Fruit fly (Drosophila melanogaster) whole organism, pupa: Measurements from ENCODE around the gene Pmm2.

Experiments used
- CG10348 ChIP-seq: fragments of 200-800 bp; sonication (Bioruptor generic); IDR thresholded peaks from 2 replicates; pipeline ENCODE4 v1.3.6; 2022; ENCODE audit warnings: missing biosample characterization, missing genetic modification characterization
- CG12605 ChIP-seq: fragments of 200-800 bp; sonication (Bioruptor generic); IDR thresholded peaks from 2 replicates; pipeline ENCODE4 v1.3.6; 2022; ENCODE audit warnings: missing biosample characterization, missing genetic modification characterization
- CG13204 ChIP-seq: fragments of 200-800 bp; sonication (Bioruptor generic); optimal IDR thresholded peaks from 2 replicates; lab custom pipeline; 2018; ENCODE audit warnings: missing biosample characterization, mild to moderate bottlenecking, missing genetic modification characterization, moderate library complexity
- CG14655 ChIP-seq: fragments of 200-800 bp; sonication (Bioruptor generic); optimal IDR thresholded peaks from 3 replicates; lab custom pipeline; 2017; ENCODE audit warnings: mild to moderate bottlenecking, missing biosample characterization, missing genetic modification reagents, missing genetic modification characterization
- CG15710 ChIP-seq: fragments of 200-800 bp; sonication (Bioruptor generic); optimal IDR thresholded peaks from 2 replicates; lab custom pipeline; 2018; ENCODE audit warnings: missing biosample characterization, mild to moderate bottlenecking, missing genetic modification characterization, moderate library complexity
- CG17806 ChIP-seq: fragments of 200-800 bp; sonication (Bioruptor generic); optimal IDR thresholded peaks from 2 replicates; lab custom pipeline; 2018; ENCODE audit warnings: missing biosample characterization, mild to moderate bottlenecking, missing genetic modification characterization, moderate library complexity
- CG32121 ChIP-seq: fragments of 200-800 bp; sonication (Bioruptor generic); IDR thresholded peaks from 2 replicates; pipeline ENCODE4 v1.3.6; 2022; ENCODE audit warnings: missing biosample characterization, missing genetic modification characterization
- CG34367 ChIP-seq: fragments of 200-800 bp; sonication (Bioruptor generic); optimal IDR thresholded peaks from 2 replicates; lab custom pipeline; 2018; ENCODE audit warnings: missing biosample characterization, mild to moderate bottlenecking, missing genetic modification characterization
- CG4496 ChIP-seq: fragments of 200-800 bp; sonication (Bioruptor generic); IDR thresholded peaks from 3 replicates; pipeline ENCODE4 v1.3.6; 2022; ENCODE audit warnings: missing biosample characterization, missing genetic modification characterization
- CG8159 ChIP-seq: fragments of 200-800 bp; sonication (Bioruptor generic); optimal IDR thresholded peaks from 3 replicates; lab custom pipeline; 2018; ENCODE audit warnings: missing biosample characterization, mild to moderate bottlenecking, missing genetic modification characterization, moderate library complexity
- CG8301 ChIP-seq: fragments of 200-800 bp; sonication (Bioruptor generic); optimal IDR thresholded peaks from 2 replicates; lab custom pipeline; 2018; ENCODE audit warnings: missing biosample characterization, mild to moderate bottlenecking, missing genetic modification characterization
- CG9948 ChIP-seq: fragments of 200-800 bp; sonication (Bioruptor generic); optimal IDR thresholded peaks from 2 replicates; lab custom pipeline; 2018; ENCODE audit warnings: missing biosample characterization, mild to moderate bottlenecking, missing genetic modification characterization, moderate library complexity
- D1 ChIP-seq: fragments of 200-800 bp; sonication (Bioruptor generic); optimal IDR thresholded peaks from 2 replicates; lab custom pipeline; 2018; ENCODE audit warnings: missing biosample characterization, mild to moderate bottlenecking, missing genetic modification characterization, moderate library complexity
- EcR ChIP-seq: fragments of 200-800 bp; sonication (Bioruptor generic); optimal IDR thresholded peaks from 3 replicates; lab custom pipeline; 2019; ENCODE audit warnings: missing biosample characterization, missing genetic modification characterization, mild to moderate bottlenecking, moderate library complexity, missing genetic modification reagents
- Ets98B ChIP-seq: fragments of 200-800 bp; sonication (Bioruptor generic); IDR thresholded peaks from 2 replicates; pipeline ENCODE4 v1.3.6; 2022; ENCODE audit warnings: missing biosample characterization, missing genetic modification characterization
- Pif1A ChIP-seq: fragments of 200-800 bp; sonication (Bioruptor generic); optimal IDR thresholded peaks from 3 replicates; lab custom pipeline; 2016; ENCODE audit warnings: missing biosample characterization, missing genetic modification characterization
- Pif1B ChIP-seq: fragments of 200-800 bp; sonication (Bioruptor generic); optimal IDR thresholded peaks from 3 replicates; lab custom pipeline; 2016; ENCODE audit warnings: missing biosample characterization, missing genetic modification characterization
- Snoo ChIP-seq: fragments of 200-800 bp; sonication (Bioruptor generic); optimal IDR thresholded peaks from 3 replicates; lab custom pipeline; 2017; ENCODE audit warnings: missing biosample characterization, mild to moderate bottlenecking, missing genetic modification characterization, inconsistent platforms
- fd96Ca ChIP-seq: fragments of 200-800 bp; sonication (Bioruptor generic); IDR thresholded peaks from 3 replicates; pipeline ENCODE4 v1.3.6; 2022; ENCODE audit warnings: missing biosample characterization, missing genetic modification characterization
- gl ChIP-seq: fragments of 200-800 bp; sonication (Bioruptor generic); optimal IDR thresholded peaks from 2 replicates; lab custom pipeline; 2018; ENCODE audit warnings: missing biosample characterization, mild to moderate bottlenecking, missing genetic modification characterization
- rn ChIP-seq: fragments of 200-800 bp; sonication (Bioruptor generic); IDR thresholded peaks from 2 replicates; pipeline ENCODE4 v1.3.6; 2022; ENCODE audit warnings: missing biosample characterization, missing genetic modification characterization

The Pmm2 gene

DNA sequence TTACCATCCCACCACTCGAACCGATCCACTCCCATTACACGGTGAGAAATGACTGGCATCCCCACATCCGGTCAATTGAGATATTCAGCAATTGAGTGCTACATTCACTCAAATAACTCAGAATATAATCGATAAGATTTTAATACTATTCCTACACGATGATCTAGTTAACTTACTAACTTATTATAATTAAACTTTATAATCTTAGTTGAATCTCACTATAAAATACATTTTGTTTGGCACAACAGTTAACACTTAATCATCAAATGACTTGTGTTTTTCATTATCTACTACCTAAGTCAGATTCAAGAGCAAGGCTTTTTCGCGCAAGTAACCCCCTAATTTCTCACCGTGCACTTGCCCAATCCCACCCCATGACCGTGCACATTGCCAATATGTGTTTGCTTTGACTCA, 39.1 kb upstream of the Pmm2 start:
- no peak; the same call in none of the 3 replicates for TF ChIP-seq CG4496 (GFP tag; lab: Robert Waterston, UW)
- TF ChIP-seq EcR (GFP tag; lab: Kevin White, UChicago): no peak
- peak; percentile 60 for TF ChIP-seq gl (tag; lab: Kevin White, UChicago)
- TF ChIP-seq Pif1B (GFP tag; lab: Kevin White, UChicago): peak; percentile 83
- peak; percentile 69; the same call in 2 of the 3 replicates for TF ChIP-seq fd96Ca (GFP tag; lab: Robert Waterston, UW)
- peak; percentile 95 for TF ChIP-seq CG14655 (GFP tag; lab: Kevin White, UChicago)
- TF ChIP-seq Snoo: peak; percentile 86
- TF ChIP-seq CG9948: peak; percentile 82
- no peak for TF ChIP-seq CG13204 (GFP tag; lab: Kevin White, UChicago)
- peak; percentile 76 for TF ChIP-seq CG17806
- 0 out of 2 replicates have a peak, but pooled peaks have one; percentile 25 for TF ChIP-seq rn (GFP tag; lab: Robert Waterston, UW)
- 0 out of 2 replicates have a peak, but pooled peaks have one; percentile 20 for TF ChIP-seq CG12605 (GFP tag; lab: Robert Waterston, UW)
- TF ChIP-seq CG8301: peak; percentile 92
- peak; percentile 20; the same call in 1 of the 2 replicates for TF ChIP-seq CG10348 (GFP tag; lab: Robert Waterston, UW)
- peak; percentile 75 for TF ChIP-seq D1 (tag; lab: Kevin White, UChicago)
- TF ChIP-seq CG32121 (GFP tag; lab: Robert Waterston, UW): peak; percentile 73
- TF ChIP-seq CG15710: peak; percentile 85
- peak; percentile 75 for TF ChIP-seq CG34367 (tag; lab: Kevin White, UChicago)
- TF ChIP-seq CG8159 (tag; lab: Kevin White, UChicago): peak; percentile 87
- peak; percentile 67 for TF ChIP-seq Ets98B (GFP tag; lab: Robert Waterston, UW)
- peak; percentile 84 for TF ChIP-seq Pif1A (GFP tag; lab: Kevin White, UChicago)

DNA sequence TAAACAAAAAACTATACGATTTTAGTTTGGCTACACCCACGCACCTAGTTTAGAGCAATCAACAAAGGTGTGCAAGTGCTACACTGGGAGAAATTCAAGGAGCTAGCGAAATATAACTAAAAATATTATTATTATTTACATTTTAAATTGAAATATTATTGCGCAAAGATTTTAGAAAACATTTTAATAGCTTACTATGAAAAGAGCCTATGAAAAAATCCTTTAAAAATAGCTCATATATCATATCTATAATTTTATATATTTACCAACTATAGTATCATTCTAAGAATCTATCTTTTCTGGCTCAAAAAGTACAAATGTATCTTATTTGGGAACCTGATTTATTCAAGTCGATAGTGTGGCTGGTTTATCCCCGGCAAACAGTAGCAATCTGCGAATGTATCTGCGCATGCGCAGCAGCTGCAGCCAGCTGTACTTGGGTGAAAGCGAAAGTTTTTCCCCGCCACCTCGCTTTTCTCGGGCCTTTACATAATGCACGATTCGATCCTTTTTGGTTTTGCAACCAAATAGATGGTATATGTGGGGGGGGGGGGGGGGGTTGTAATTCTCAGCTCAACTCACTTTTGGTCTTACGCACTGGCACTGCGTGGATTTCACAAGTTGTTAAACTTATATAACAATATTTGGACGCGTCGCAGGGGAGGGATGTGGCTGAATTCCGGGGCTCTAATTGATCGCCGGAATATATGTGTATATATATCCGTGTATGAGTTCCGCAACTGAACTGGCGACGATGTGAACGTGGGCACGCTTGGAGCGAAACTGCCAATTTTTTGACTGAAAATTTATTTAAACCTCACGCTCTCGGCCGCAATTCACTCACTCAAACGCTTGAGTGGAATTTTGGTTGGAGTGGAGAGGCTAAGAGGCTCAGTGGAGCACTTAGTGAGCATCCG, 37.7 kb upstream of the Pmm2 start, which contains the start of gene CG10657:
CG10657 (minus strand) TSS at position 789 of the 917 bp plus-strand sequence.
- TF ChIP-seq D1 (tag; lab: Kevin White, UChicago) (no peak), CG10348 (GFP tag; lab: Robert Waterston, UW) (no peak), CG17806 (peak; percentile 6), CG9948 (peak; percentile 18), CG13204 (GFP tag; lab: Kevin White, UChicago) (no peak), CG4496 (GFP tag; lab: Robert Waterston, UW) (0 out of 3 replicates have a peak, but pooled peaks have one; percentile 32), CG8301 (no peak), CG12605 (GFP tag; lab: Robert Waterston, UW) (no peak), CG14655 (GFP tag; lab: Kevin White, UChicago) (no peak), Ets98B (GFP tag; lab: Robert Waterston, UW) (no peak; the same call in 1 of the 2 replicates), Snoo (no peak), CG8159 (tag; lab: Kevin White, UChicago) (no peak), CG32121 (GFP tag; lab: Robert Waterston, UW) (peak; percentile 35; the same call in 1 of the 2 replicates), fd96Ca (GFP tag; lab: Robert Waterston, UW) (0 out of 3 replicates have a peak, but pooled peaks have one; percentile 15), Pif1A (GFP tag; lab: Kevin White, UChicago) (no peak), Pif1B (GFP tag; lab: Kevin White, UChicago) (no peak), CG34367 (tag; lab: Kevin White, UChicago) (no peak), gl (tag; lab: Kevin White, UChicago) (no peak), rn (GFP tag; lab: Robert Waterston, UW) (no peak), EcR (GFP tag; lab: Kevin White, UChicago) (no peak), CG15710 (peak; percentile 11)

DNA sequence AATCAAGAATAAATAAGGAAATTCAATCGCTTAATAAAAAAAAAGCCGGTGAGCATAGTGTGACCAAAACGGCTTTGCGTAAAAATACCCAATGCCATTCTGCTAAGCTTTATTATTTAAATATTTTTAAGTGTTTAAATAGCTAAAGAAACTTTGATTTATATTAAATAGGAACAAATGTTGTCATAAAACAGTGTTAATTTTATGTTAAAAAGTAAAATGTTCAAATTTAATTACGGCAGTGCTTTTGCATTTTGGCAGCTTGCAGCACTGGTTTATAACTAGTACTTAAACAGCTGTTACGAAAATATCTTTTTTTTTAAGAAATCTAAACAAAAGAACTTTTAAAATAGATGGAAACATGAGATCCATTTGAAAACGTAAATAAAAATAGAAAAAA, 33.1 kb upstream of the Pmm2 start, which contains the start of the genes CG10638 and CG10681:
CG10638 (minus strand) TSS at position 63 of the 400 bp plus-strand sequence.
CG10681 (plus strand) TSS at position 265 of the 400 bp plus-strand sequence.
- TF ChIP-seq CG8159 (tag; lab: Kevin White, UChicago) (peak; percentile 16), Snoo (peak; percentile 27), CG14655 (GFP tag; lab: Kevin White, UChicago) (no peak), CG13204 (GFP tag; lab: Kevin White, UChicago) (no peak), Pif1A (GFP tag; lab: Kevin White, UChicago) (no peak), CG15710 (peak; percentile 40), CG9948 (peak; percentile 3), CG17806 (peak; percentile 11)

DNA sequence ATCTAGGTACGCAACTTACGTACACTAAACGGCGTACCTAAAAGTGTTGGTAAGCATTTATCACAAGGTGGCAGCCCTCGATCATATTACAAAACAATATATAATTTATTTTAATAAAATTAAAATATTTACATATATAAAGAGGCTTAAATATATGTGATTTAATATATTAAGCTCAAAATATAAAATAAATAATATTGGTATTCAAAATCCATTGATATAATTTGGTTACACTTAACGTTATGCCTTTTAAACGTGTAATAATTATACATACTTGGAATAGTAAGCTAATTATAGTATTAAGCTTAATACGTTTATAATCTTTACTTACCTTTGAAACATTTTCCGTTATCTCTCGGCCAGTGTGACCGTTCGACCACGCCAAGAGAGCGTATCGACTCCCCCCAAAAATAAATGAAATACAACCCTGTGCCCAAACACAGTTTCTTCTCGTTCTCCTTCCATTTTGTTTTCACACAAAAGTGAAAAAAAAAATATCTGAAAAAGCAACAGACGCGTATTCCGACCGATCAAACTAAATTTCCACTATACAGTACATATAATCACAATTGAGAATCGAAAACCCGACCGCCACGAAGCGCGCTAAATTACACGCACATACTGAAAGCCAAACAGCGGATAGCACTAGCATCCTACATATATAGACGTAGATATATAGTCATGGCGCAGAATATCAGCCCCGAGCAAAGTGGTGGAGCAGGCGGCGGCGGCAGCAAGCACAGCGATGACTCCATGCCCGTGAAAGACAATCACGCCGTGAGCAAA, 30.3 kb upstream of the Pmm2 start, which contains the start of the genes CG10646 and vih:
CG10646 (minus strand) TSS at position 30 of the 786 bp plus-strand sequence.
vih (plus strand) TSS at position 428 of the 786 bp plus-strand sequence.
- TF ChIP-seq CG10348 (GFP tag; lab: Robert Waterston, UW) (no peak), CG8159 (tag; lab: Kevin White, UChicago) (peak; percentile 23), CG32121 (GFP tag; lab: Robert Waterston, UW) (no peak), fd96Ca (GFP tag; lab: Robert Waterston, UW) (no peak), CG9948 (no peak), gl (tag; lab: Kevin White, UChicago) (no peak), Ets98B (GFP tag; lab: Robert Waterston, UW) (no peak; the same call in 1 of the 2 replicates), CG34367 (tag; lab: Kevin White, UChicago) (no peak), Pif1B (GFP tag; lab: Kevin White, UChicago) (no peak), Pif1A (GFP tag; lab: Kevin White, UChicago) (no peak), rn (GFP tag; lab: Robert Waterston, UW) (no peak), CG15710 (peak; percentile 27), CG8301 (no peak), CG14655 (GFP tag; lab: Kevin White, UChicago) (no peak), CG4496 (GFP tag; lab: Robert Waterston, UW) (peak; percentile 31; the same call in 1 of the 3 replicates), CG13204 (GFP tag; lab: Kevin White, UChicago) (no peak), Snoo (peak; percentile 37), EcR (GFP tag; lab: Kevin White, UChicago) (no peak), CG12605 (GFP tag; lab: Robert Waterston, UW) (no peak), D1 (tag; lab: Kevin White, UChicago) (no peak), CG17806 (no peak)
